Worm (Caenorhabditis elegans) whole organism, L1 larva: ENCODE results near the gene T24D3.2.
A peak's percentile ranks its signal among the peaks of the same experiment; 100 is the strongest.

Experiments
- F16B12.6 ChIP-seq: fragments of 150-350 bp; optimal IDR thresholded peaks from 2 replicates; lab custom pipeline; 2014; ENCODE audit warnings: missing biosample characterization, missing genetic modification characterization
- Y116A8C.19 ChIP-seq: sonication (generic microtip); optimal IDR thresholded peaks from 2 replicates; lab custom pipeline; 2016; ENCODE audit warnings: missing compliant biosample characterization, missing genetic modification characterization, borderline replicate concordance
- blmp-1 ChIP-seq: fragments of 150-350 bp; optimal IDR thresholded peaks from 2 replicates; lab custom pipeline; 2014; ENCODE audit warnings: missing biosample characterization, missing genetic modification characterization
- ceh-63 ChIP-seq: fragments of 200-800 bp; sonication (Bioruptor generic); optimal IDR thresholded peaks from 2 replicates; lab custom pipeline; 2018; ENCODE audit warnings: mild to moderate bottlenecking, missing genetic modification characterization, missing compliant biosample characterization
- ceh-8 ChIP-seq: fragments of 200-800 bp; sonication (Bioruptor generic); optimal IDR thresholded peaks from 2 replicates; lab custom pipeline; 2018; ENCODE audit warnings: mild to moderate bottlenecking, missing genetic modification characterization, moderate library complexity, missing compliant biosample characterization
- ceh-82 ChIP-seq, 3 experiments: fragments of 150-350 bp in 1 of 3; sonication (generic microtip) in 2 of 3; optimal IDR thresholded peaks; 2 replicates each; lab custom pipeline; 2014 to 2017; ENCODE audit warnings: missing biosample characterization in 3 of 3, missing genetic modification characterization in 3 of 3
- ces-1 ChIP-seq: fragments of 150-350 bp; optimal IDR thresholded peaks from 2 replicates; lab custom pipeline; 2014; ENCODE audit warnings: missing biosample characterization, missing genetic modification reagents, missing genetic modification characterization
- dsc-1 ChIP-seq: sonication (generic microtip); optimal IDR thresholded peaks from 2 replicates; lab custom pipeline; 2016; ENCODE audit warnings: mild to moderate bottlenecking, missing genetic modification characterization, missing compliant biosample characterization
- efl-1 ChIP-seq, 4 experiments: fragments of 150-350 bp; optimal IDR thresholded peaks in 3 of 4; peaks in 1 of 4; 1 replicate in 1 of 4; 2 replicates in 3 of 4; lab custom pipeline; 2014; ENCODE audit warnings: missing biosample characterization in 2 of 4, missing genetic modification characterization in 2 of 4, missing genetic modification reagents in 2 of 4
- egl-13 ChIP-seq: sonication (generic microtip); optimal IDR thresholded peaks from 2 replicates; lab custom pipeline; 2016; ENCODE audit warnings: missing genotype, missing genetic modification reagents, missing genetic modification characterization, missing compliant biosample characterization
- egl-27 ChIP-seq, 2 experiments: fragments of 150-350 bp in 1 of 2; sonication (generic microtip); optimal IDR thresholded peaks; 3 replicates each; lab custom pipeline; 2017 to 2018; ENCODE audit warnings: missing biosample characterization in 2 of 2, missing genetic modification characterization in 2 of 2, missing genetic modification reagents in 2 of 2
- fkh-10 ChIP-seq: sonication (generic microtip); optimal IDR thresholded peaks from 2 replicates; lab custom pipeline; 2017; ENCODE audit warnings: missing biosample characterization, missing genetic modification reagents, missing genetic modification characterization
- fkh-8 ChIP-seq: sonication (generic microtip); optimal IDR thresholded peaks from 2 replicates; lab custom pipeline; 2016; ENCODE audit warnings: mild to moderate bottlenecking, missing genetic modification characterization, missing compliant biosample characterization
- fos-1 ChIP-seq: fragments of 150-350 bp; optimal IDR thresholded peaks from 2 replicates; lab custom pipeline; 2014; ENCODE audit warnings: missing biosample characterization, missing genetic modification characterization
- grh-1 ChIP-seq: fragments of 200-800 bp; sonication (Bioruptor generic); IDR thresholded peaks from 2 replicates; pipeline ENCODE4 v1.3.6; 2022; ENCODE audit warnings: missing genetic modification reagents, missing genetic modification characterization, missing compliant biosample characterization
- hlh-4 ChIP-seq: sonication (generic microtip); optimal IDR thresholded peaks from 2 replicates; lab custom pipeline; 2016; ENCODE audit warnings: mild to moderate bottlenecking, missing genetic modification characterization, missing compliant biosample characterization
- isw-1 ChIP-seq: fragments of 200-800 bp; sonication (Bioruptor generic); IDR thresholded peaks from 2 replicates; pipeline ENCODE4 v1.3.6; 2022; ENCODE audit warnings: missing genetic modification characterization, missing compliant biosample characterization
- lin-13 ChIP-seq: fragments of 150-350 bp; optimal IDR thresholded peaks from 2 replicates; lab custom pipeline; 2014; ENCODE audit warnings: missing biosample characterization, missing genetic modification reagents, missing genetic modification characterization
- lin-14 ChIP-seq: fragments of 200-800 bp; sonication (Bioruptor generic); optimal IDR thresholded peaks from 2 replicates; lab custom pipeline; 2018; ENCODE audit warnings: mild to moderate bottlenecking, missing genetic modification characterization, moderate library complexity, missing compliant biosample characterization
- lin-15B ChIP-seq: fragments of 150-350 bp; sonication (generic microtip); optimal IDR thresholded peaks from 3 replicates; lab custom pipeline; 2014; ENCODE audit warnings: missing biosample characterization, missing genetic modification characterization
- lsy-2 ChIP-seq, 2 experiments: fragments of 150-350 bp; optimal IDR thresholded peaks; 2 replicates each; lab custom pipeline; 2014; ENCODE audit warnings: missing biosample characterization in 2 of 2, missing genetic modification characterization in 2 of 2
- mdl-1 ChIP-seq, 2 experiments: fragments of 150-350 bp; optimal IDR thresholded peaks; 2 replicates each; lab custom pipeline; 2014 to 2017; ENCODE audit warnings: missing biosample characterization in 2 of 2, missing genetic modification characterization in 2 of 2, inconsistent platforms in 1 of 2
- mep-1 ChIP-seq: fragments of 150-350 bp; optimal IDR thresholded peaks from 2 replicates; lab custom pipeline; 2014; ENCODE audit warnings: missing biosample characterization, missing genetic modification characterization
- nhr-237 ChIP-seq: fragments of 150-350 bp; optimal IDR thresholded peaks from 2 replicates; lab custom pipeline; 2014; ENCODE audit warnings: missing biosample characterization, missing genetic modification characterization
- nhr-28 ChIP-seq: fragments of 150-350 bp; optimal IDR thresholded peaks from 2 replicates; lab custom pipeline; 2014; ENCODE audit warnings: missing biosample characterization, missing genetic modification characterization
- nhr-47 ChIP-seq: sonication (generic microtip); optimal IDR thresholded peaks from 2 replicates; lab custom pipeline; 2016; ENCODE audit warnings: mild to moderate bottlenecking, missing genetic modification characterization, moderate library complexity, missing compliant biosample characterization
- nhr-71 ChIP-seq: sonication (generic microtip); optimal IDR thresholded peaks from 2 replicates; lab custom pipeline; 2016; ENCODE audit warnings: mild to moderate bottlenecking, missing genetic modification characterization, moderate library complexity, missing compliant biosample characterization
- nhr-76 ChIP-seq: sonication (generic microtip); optimal IDR thresholded peaks from 2 replicates; lab custom pipeline; 2017; ENCODE audit warnings: missing biosample characterization, missing genetic modification characterization
- nhr-77 ChIP-seq: fragments of 150-350 bp; optimal IDR thresholded peaks from 2 replicates; lab custom pipeline; 2014; ENCODE audit warnings: missing biosample characterization, missing genetic modification characterization
- nhr-85 ChIP-seq: sonication (generic microtip); peaks from one replicate; lab custom pipeline; 2016; ENCODE audit warnings: missing genetic modification characterization, inconsistent platforms, missing compliant biosample characterization
- rnt-1 ChIP-seq: sonication (generic microtip); optimal IDR thresholded peaks from 2 replicates; lab custom pipeline; 2016; ENCODE audit warnings: mild to moderate bottlenecking, missing genetic modification characterization, moderate library complexity, missing compliant biosample characterization
- skn-1 ChIP-seq: fragments of 150-350 bp; optimal IDR thresholded peaks from 2 replicates; lab custom pipeline; 2014; ENCODE audit warnings: missing biosample characterization, missing genetic modification characterization
- snpc-4 ChIP-seq: fragments of 150-350 bp; optimal IDR thresholded peaks from 2 replicates; lab custom pipeline; 2014; ENCODE audit warnings: missing biosample characterization, missing genetic modification characterization
- sox-4 ChIP-seq: sonication (generic microtip); optimal IDR thresholded peaks from 2 replicates; lab custom pipeline; 2016; ENCODE audit warnings: missing genetic modification characterization, missing compliant biosample characterization
- sup-37 ChIP-seq: fragments of 200-800 bp; sonication (Bioruptor generic); optimal IDR thresholded peaks from 2 replicates; lab custom pipeline; 2018; ENCODE audit warnings: mild to moderate bottlenecking, missing genetic modification characterization, missing compliant biosample characterization
- swsn-7 ChIP-seq: sonication (generic microtip); optimal IDR thresholded peaks from 2 replicates; lab custom pipeline; 2016; ENCODE audit warnings: missing genetic modification characterization, missing compliant biosample characterization
- tbx-2 ChIP-seq: sonication (generic microtip); optimal IDR thresholded peaks from 2 replicates; lab custom pipeline; 2016; ENCODE audit warnings: missing genetic modification characterization, missing compliant biosample characterization
- unc-130 ChIP-seq: fragments of 150-350 bp; optimal IDR thresholded peaks from 2 replicates; lab custom pipeline; 2017; ENCODE audit warnings: missing biosample characterization, missing genetic modification characterization, inconsistent platforms
- unc-98 ChIP-seq: fragments of 200-800 bp; sonication (Bioruptor generic); IDR thresholded peaks from 2 replicates; pipeline ENCODE4 v1.3.6; 2022; ENCODE audit warnings: missing genetic modification characterization, missing compliant biosample characterization
- vab-15 ChIP-seq: sonication (generic microtip); optimal IDR thresholded peaks from 2 replicates; lab custom pipeline; 2017; ENCODE audit warnings: missing genotype, mild to moderate bottlenecking, missing genetic modification characterization, missing compliant biosample characterization
- xbp-1 ChIP-seq: sonication (generic microtip); optimal IDR thresholded peaks from 2 replicates; lab custom pipeline; 2016; ENCODE audit warnings: missing genetic modification characterization, missing compliant biosample characterization
- zag-1 ChIP-seq: fragments of 150-350 bp; optimal IDR thresholded peaks from 2 replicates; lab custom pipeline; 2014; ENCODE audit warnings: missing biosample characterization, missing genetic modification characterization
- zip-4 ChIP-seq: fragments of 200-800 bp; sonication (Bioruptor generic); optimal IDR thresholded peaks from 2 replicates; lab custom pipeline; 2018; ENCODE audit warnings: mild to moderate bottlenecking, missing genetic modification characterization, moderate library complexity, missing compliant biosample characterization
- ztf-4 ChIP-seq: fragments of 150-350 bp; optimal IDR thresholded peaks from 2 replicates; lab custom pipeline; 2014; ENCODE audit warnings: missing biosample characterization, missing genetic modification characterization

T24D3.2 gene

DNA sequence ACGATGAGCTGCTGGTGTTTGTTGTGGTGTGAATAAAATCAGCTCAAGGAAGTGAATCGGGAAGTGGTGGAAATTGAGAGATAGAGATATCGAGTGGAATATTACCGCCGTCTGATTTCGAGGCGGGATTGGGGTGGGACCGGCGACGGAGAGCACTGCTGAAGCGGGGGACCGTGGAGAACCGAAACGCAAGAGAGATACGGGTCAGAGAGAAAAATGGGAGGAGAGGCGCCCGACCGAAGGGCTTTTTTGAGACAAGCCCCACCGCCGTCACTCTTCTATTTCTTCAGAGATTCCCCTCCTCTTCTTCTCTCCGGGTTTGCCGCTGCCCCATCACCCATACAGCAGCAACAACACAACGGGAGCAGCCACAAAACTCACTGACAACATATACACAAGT is 19.5 kb upstream of the T24D3.2 start:
- TF ChIP-seq efl-1 (optimal IDR thresholded peaks at IDR 0.05; lab: Kevin White, UChicago) = no peak
- peak in 1 of 2 experiments; percentile 30 for TF ChIP-seq efl-1 (GFP tag; optimal IDR thresholded peaks at IDR 0.05 in 1 of 2; lab: Kevin White, UChicago)
- TF ChIP-seq nhr-71 (tag; lab: Kevin White, UChicago) = peak; percentile 6
- no peak for TF ChIP-seq nhr-47
- TF ChIP-seq lin-14 = peak; percentile 43
- TF ChIP-seq ces-1 (GFP tag; lab: Kevin White, UChicago) = no peak
- no peak for TF ChIP-seq nhr-77 (tag; lab: Kevin White, UChicago)
- TF ChIP-seq Y116A8C.19 = no peak

DNA sequence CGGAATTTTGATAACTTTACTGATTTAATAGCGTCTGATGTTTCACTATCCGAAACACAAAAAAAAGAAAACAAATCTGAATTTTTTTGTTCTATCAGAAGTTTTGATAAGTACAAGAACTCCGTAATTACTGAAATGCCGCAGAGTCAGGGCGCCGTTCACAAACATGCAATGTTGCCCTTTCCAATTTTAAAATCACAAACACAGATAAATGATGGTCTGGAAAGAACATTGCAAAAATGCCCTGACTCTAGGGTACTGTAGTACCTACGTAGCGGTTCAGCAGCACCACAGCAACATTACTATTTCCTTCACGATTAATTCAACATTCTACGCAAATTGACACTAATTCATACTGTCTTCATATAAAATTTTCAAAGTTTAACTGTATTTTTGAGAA is 18.9 kb upstream of the T24D3.2 start:
- TF ChIP-seq lin-13 (GFP tag; lab: Kevin White, UChicago) (no peak), grh-1 (GFP tag; lab: Robert Waterston, UW) (no peak), hlh-4 (tag; lab: Kevin White, UChicago) (no peak), vab-15 (no peak), isw-1 (GFP tag; lab: Robert Waterston, UW) (no peak), nhr-237 (tag; lab: Kevin White, UChicago) (no peak), dsc-1 (no peak), nhr-47 (no peak), blmp-1 (tag; lab: Kevin White, UChicago) (no peak), snpc-4 (no peak), sup-37 (GFP tag; lab: Kevin White, UChicago) (no peak), lin-15B (tag; lab: Kevin White, UChicago) (no peak)

DNA sequence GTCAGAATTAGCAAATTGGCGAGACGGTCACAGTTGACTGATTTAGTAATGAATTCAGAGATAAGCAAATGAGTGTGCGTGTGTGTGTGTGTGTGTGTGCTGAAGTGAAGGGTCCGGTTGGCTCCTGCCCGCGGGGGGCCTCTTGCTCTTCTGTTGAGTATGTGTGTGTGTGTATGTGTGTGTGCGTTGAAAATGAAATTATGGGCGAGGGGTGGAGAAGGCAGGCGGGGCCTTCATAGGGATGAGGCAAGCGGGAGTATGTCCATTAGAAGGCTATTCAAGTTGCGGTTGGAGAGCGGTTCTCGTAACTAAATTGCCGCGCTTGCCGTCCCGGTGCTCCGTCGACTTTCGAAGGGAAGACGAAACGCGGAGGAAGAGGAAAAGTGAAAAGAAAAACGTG is 18.2 kb upstream of the T24D3.2 start:
- TF ChIP-seq nhr-85 = no peak
- no peak for TF ChIP-seq sox-4 (tag; lab: Kevin White, UChicago)
- peak; percentile 20 for TF ChIP-seq nhr-47
- TF ChIP-seq fkh-10 (GFP tag; lab: Kevin White, UChicago) = peak; percentile 83
- peak; percentile 22 for TF ChIP-seq nhr-71 (tag; lab: Kevin White, UChicago)
- no peak for TF ChIP-seq ceh-63 (GFP tag; lab: Kevin White, UChicago)
- TF ChIP-seq ceh-8 (GFP tag; lab: Kevin White, UChicago) = no peak
- no peak for TF ChIP-seq egl-13 (tag; lab: Kevin White, UChicago)
- TF ChIP-seq mep-1 (tag; lab: Kevin White, UChicago) = no peak
- TF ChIP-seq fkh-8 (tag; lab: Kevin White, UChicago) = no peak
- no peak for TF ChIP-seq egl-27 (tag; optimal IDR thresholded peaks at IDR 0.05; lab: Kevin White, UChicago)
- no peak for TF ChIP-seq ceh-82 (tag; optimal IDR thresholded peaks at IDR 0.05; lab: Kevin White, UChicago)
- TF ChIP-seq mdl-1 (tag; optimal IDR thresholded peaks at IDR 0.05; lab: Kevin White, UChicago) = no peak
- TF ChIP-seq F16B12.6 (tag; lab: Kevin White, UChicago) = no peak
- TF ChIP-seq nhr-237 (tag; lab: Kevin White, UChicago) = no peak
- peak; percentile 78 for TF ChIP-seq lin-14
- TF ChIP-seq lsy-2 (tag; optimal IDR thresholded peaks at IDR 0.05; lab: Kevin White, UChicago) = no peak
- no peak for TF ChIP-seq skn-1 (tag; lab: Kevin White, UChicago)
- no peak for TF ChIP-seq xbp-1 (tag; lab: Kevin White, UChicago)
- TF ChIP-seq swsn-7 (tag; lab: Kevin White, UChicago) = peak; percentile 8
- no peak for TF ChIP-seq isw-1 (GFP tag; lab: Robert Waterston, UW)
- TF ChIP-seq vab-15 = no peak
- peak; percentile 30 for TF ChIP-seq tbx-2 (tag; lab: Kevin White, UChicago)
- no peak for TF ChIP-seq nhr-76 (tag; lab: Kevin White, UChicago)
- no peak for TF ChIP-seq zag-1 (tag; lab: Kevin White, UChicago)
- TF ChIP-seq unc-98 (GFP tag; lab: Robert Waterston, UW) = no peak
- TF ChIP-seq ztf-4 (tag; lab: Kevin White, UChicago) = no peak
- no peak for TF ChIP-seq nhr-28 (tag; lab: Kevin White, UChicago)
- TF ChIP-seq rnt-1 = no peak
- TF ChIP-seq zip-4 (GFP tag; lab: Kevin White, UChicago) = no peak
- TF ChIP-seq unc-130 (tag; lab: Kevin White, UChicago) = no peak
- TF ChIP-seq fos-1 (tag; lab: Kevin White, UChicago) = no peak
- TF ChIP-seq ces-1 (GFP tag; lab: Kevin White, UChicago) = peak; percentile 78
- TF ChIP-seq efl-1 (optimal IDR thresholded peaks at IDR 0.05; lab: Kevin White, UChicago) = no peak
- TF ChIP-seq efl-1 (GFP tag; optimal IDR thresholded peaks at IDR 0.05 in 1 of 2; lab: Kevin White, UChicago) = no peak
- no peak for TF ChIP-seq nhr-77 (tag; lab: Kevin White, UChicago)
- TF ChIP-seq, all 84 proteins: peak for 7
